Fruit fly (Drosophila melanogaster) whole organism, embryonic: ENCODE results near the gene foi.

Experiments used
- Ada2b ChIP-seq: fragments of 200-800 bp; sonication (Bioruptor generic); IDR thresholded peaks from 2 replicates; pipeline ENCODE4 v1.3.6; 2022; ENCODE audit warnings: missing biosample characterization, missing genetic modification characterization
- CG11696 ChIP-seq: fragments of 200-800 bp; sonication (Bioruptor generic); IDR thresholded peaks from 2 replicates; pipeline ENCODE4 v1.3.6; 2022; ENCODE audit warnings: missing biosample characterization, missing genetic modification characterization
- CG12155 ChIP-seq: fragments of 200-800 bp; sonication (Bioruptor generic); optimal IDR thresholded peaks from 3 replicates; lab custom pipeline; 2016; ENCODE audit warnings: missing biosample characterization, missing genetic modification characterization
- CG1233 ChIP-seq: fragments of 200-800 bp; sonication (Bioruptor generic); optimal IDR thresholded peaks from 4 replicates; lab custom pipeline; 2018; ENCODE audit warnings: missing biosample characterization, mild to moderate bottlenecking, missing genetic modification characterization
- CG13123 ChIP-seq: fragments of 200-800 bp; sonication (Bioruptor generic); optimal IDR thresholded peaks from 2 replicates; lab custom pipeline; 2016; ENCODE audit warnings: missing biosample characterization, missing genetic modification characterization
- CG13424 ChIP-seq: fragments of 200-800 bp; sonication (Bioruptor generic); optimal IDR thresholded peaks from 2 replicates; lab custom pipeline; 2019; ENCODE audit warnings: missing biosample characterization, mild to moderate bottlenecking, missing genetic modification characterization, moderate library complexity
- CG15601 ChIP-seq: fragments of 200-800 bp; sonication (Bioruptor generic); optimal IDR thresholded peaks from 3 replicates; lab custom pipeline; 2019; ENCODE audit warnings: missing biosample characterization, mild to moderate bottlenecking, missing genetic modification characterization, moderate library complexity
- CG17359 ChIP-seq: fragments of 200-800 bp; sonication (Bioruptor generic); optimal IDR thresholded peaks from 3 replicates; lab custom pipeline; 2018; ENCODE audit warnings: missing biosample characterization, mild to moderate bottlenecking, missing genetic modification characterization, moderate library complexity
- CG17361 ChIP-seq: fragments of 200-800 bp; sonication (Bioruptor generic); IDR thresholded peaks from 3 replicates; pipeline ENCODE4 v1.3.6; 2022; ENCODE audit warnings: missing biosample characterization, missing genetic modification characterization
- CG18619 ChIP-seq: fragments of 200-800 bp; sonication (Bioruptor generic); optimal IDR thresholded peaks from 3 replicates; lab custom pipeline; 2017; ENCODE audit warnings: missing biosample characterization, mild to moderate bottlenecking, missing genetic modification characterization
- CG18764 ChIP-seq: fragments of 200-800 bp; sonication (Bioruptor generic); optimal IDR thresholded peaks from 3 replicates; lab custom pipeline; 2016; ENCODE audit warnings: missing biosample characterization, missing genetic modification characterization
- CG2712 ChIP-seq: fragments of 200-800 bp; optimal IDR thresholded peaks from 3 replicates; lab custom pipeline; 2019; ENCODE audit warnings: missing biosample characterization, mild to moderate bottlenecking, missing genetic modification characterization, moderate library complexity
- CG33557 ChIP-seq: fragments of 200-800 bp; sonication (Bioruptor generic); optimal IDR thresholded peaks from 2 replicates; lab custom pipeline; 2019; ENCODE audit warnings: missing biosample characterization, mild to moderate bottlenecking, missing genetic modification characterization, moderate library complexity
- CG4424 ChIP-seq: fragments of 200-800 bp; sonication (Bioruptor generic); optimal IDR thresholded peaks from 3 replicates; lab custom pipeline; 2016; ENCODE audit warnings: missing biosample characterization, missing genetic modification characterization
- CG4854 ChIP-seq: fragments of 200-800 bp; sonication (Bioruptor generic); optimal IDR thresholded peaks from 2 replicates; lab custom pipeline; 2016; ENCODE audit warnings: missing biosample characterization, missing genetic modification characterization, inconsistent platforms
- CG7556 ChIP-seq: fragments of 200-800 bp; sonication (Bioruptor generic); optimal IDR thresholded peaks from 2 replicates; lab custom pipeline; 2017; ENCODE audit warnings: missing biosample characterization, mild to moderate bottlenecking, missing genetic modification characterization
- CG8359 ChIP-seq: fragments of 200-800 bp; sonication (Bioruptor generic); optimal IDR thresholded peaks from 2 replicates; lab custom pipeline; 2017; ENCODE audit warnings: missing biosample characterization, mild to moderate bottlenecking, missing genetic modification characterization, borderline replicate concordance
- CG8765 ChIP-seq: fragments of 200-800 bp; sonication (Bioruptor generic); IDR thresholded peaks from 2 replicates; pipeline ENCODE4 v1.3.6; 2022; ENCODE audit warnings: missing biosample characterization, missing genetic modification characterization
- CoRest ChIP-seq: fragments of 200-800 bp; sonication (Bioruptor generic); optimal IDR thresholded peaks from 3 replicates; lab custom pipeline; 2018; ENCODE audit warnings: missing biosample characterization, mild to moderate bottlenecking, missing genetic modification characterization, moderate library complexity
- D ChIP-seq, 2 experiments: fragments of 200-800 bp in 1 of 2; fragments of >200 bp in 1 of 2; sonication (Bioruptor generic) in 1 of 2; optimal IDR thresholded peaks; 2 replicates in 1 of 2; 3 replicates in 1 of 2; lab custom pipeline; 2017; ENCODE audit warnings: mild to moderate bottlenecking in 1 of 2, missing biosample characterization in 1 of 2, missing genetic modification characterization in 1 of 2, missing genetic modification reagents in 1 of 2
- Dref ChIP-seq: fragments of 200-800 bp; sonication (Bioruptor generic); IDR thresholded peaks from 2 replicates; pipeline ENCODE4 v1.3.6; 2022; ENCODE audit warnings: missing biosample characterization, missing genetic modification characterization
- Hmx ChIP-seq: fragments of 200-800 bp; sonication (Bioruptor generic); optimal IDR thresholded peaks from 2 replicates; lab custom pipeline; 2016; ENCODE audit warnings: missing biosample characterization, missing genetic modification characterization
- Hr39 ChIP-seq: fragments of >200 bp; optimal IDR thresholded peaks from 2 replicates; lab custom pipeline; 2017
- Mes4 ChIP-seq: fragments of 200-800 bp; sonication (Bioruptor generic); optimal IDR thresholded peaks from 2 replicates; lab custom pipeline; 2016; ENCODE audit warnings: missing biosample characterization, missing genetic modification characterization
- PHDP ChIP-seq: fragments of 200-800 bp; sonication (Bioruptor generic); optimal IDR thresholded peaks from 3 replicates; lab custom pipeline; 2018; ENCODE audit warnings: missing biosample characterization, mild to moderate bottlenecking, missing genetic modification characterization, moderate library complexity
- Ptx1 ChIP-seq: fragments of 200-800 bp; sonication (Bioruptor generic); IDR thresholded peaks from 2 replicates; pipeline ENCODE4 v1.3.6; 2022; ENCODE audit warnings: missing biosample characterization, missing genetic modification characterization
- Rx ChIP-seq: fragments of 200-800 bp; sonication (Bioruptor generic); IDR thresholded peaks from 2 replicates; pipeline ENCODE4 v1.3.6; 2022; ENCODE audit warnings: missing biosample characterization, missing genetic modification characterization
- Ssrp ChIP-seq: fragments of 200-800 bp; sonication (Bioruptor generic); optimal IDR thresholded peaks from 2 replicates; lab custom pipeline; 2018; ENCODE audit warnings: missing biosample characterization, mild to moderate bottlenecking, missing genetic modification characterization, moderate library complexity
- Taf1 ChIP-seq: fragments of 200-800 bp; sonication (Bioruptor generic); IDR thresholded peaks from 2 replicates; pipeline ENCODE4 v1.3.6; 2022; ENCODE audit warnings: missing biosample characterization, missing genetic modification characterization
- Xrp1 ChIP-seq: fragments of 200-800 bp; sonication (Bioruptor generic); IDR thresholded peaks from 2 replicates; pipeline ENCODE4 v1.3.6; 2022; ENCODE audit warnings: missing biosample characterization, missing genetic modification characterization
- chm ChIP-seq: fragments of 200-800 bp; sonication (Bioruptor generic); IDR thresholded peaks from 2 replicates; pipeline ENCODE4 v1.3.6; 2022; ENCODE audit warnings: missing biosample characterization, missing genetic modification characterization
- croc ChIP-seq: fragments of 200-800 bp; sonication (Bioruptor generic); conservative IDR thresholded peaks from 3 replicates; pipeline ENCODE4 v1.3.6; 2022; ENCODE audit warnings: missing biosample characterization, missing genetic modification characterization
- dmrt11E ChIP-seq: fragments of 200-800 bp; sonication (Bioruptor generic); optimal IDR thresholded peaks from 3 replicates; lab custom pipeline; 2018; ENCODE audit warnings: missing biosample characterization, mild to moderate bottlenecking, missing genetic modification characterization, moderate library complexity
- fd96Cb ChIP-seq: fragments of 200-800 bp; sonication (Bioruptor generic); optimal IDR thresholded peaks from 2 replicates; lab custom pipeline; 2018; ENCODE audit warnings: missing biosample characterization, mild to moderate bottlenecking, missing genetic modification characterization, moderate library complexity
- grau ChIP-seq: fragments of 200-800 bp; optimal IDR thresholded peaks from 3 replicates; lab custom pipeline; 2019; ENCODE audit warnings: missing biosample characterization, mild to moderate bottlenecking, missing genetic modification characterization, moderate library complexity
- lab ChIP-seq: fragments of 200-800 bp; sonication (Bioruptor generic); optimal IDR thresholded peaks from 3 replicates; lab custom pipeline; 2017; ENCODE audit warnings: missing biosample characterization, missing genetic modification characterization, mild to moderate bottlenecking, moderate library complexity, missing genetic modification reagents
- lola ChIP-seq, 3 experiments: fragments of >200 bp in 2 of 3; fragments of 200-800 bp in 1 of 3; sonication (Bioruptor generic) in 1 of 3; optimal IDR thresholded peaks; 2 replicates each; lab custom pipeline; 2017 to 2019; ENCODE audit warnings: missing biosample characterization in 3 of 3, missing genetic modification characterization in 3 of 3, mild to moderate bottlenecking in 1 of 3, moderate library complexity in 1 of 3
- luna ChIP-seq: fragments of 200-800 bp; sonication (Bioruptor generic); optimal IDR thresholded peaks from 2 replicates; lab custom pipeline; 2016; ENCODE audit warnings: missing biosample characterization, missing genetic modification characterization
- nerfin-1 ChIP-seq: fragments of 200-800 bp; sonication (Bioruptor generic); optimal IDR thresholded peaks from 3 replicates; lab custom pipeline; 2019; ENCODE audit warnings: missing biosample characterization, mild to moderate bottlenecking, missing genetic modification characterization, moderate library complexity
- onecut ChIP-seq: fragments of 200-800 bp; sonication (Bioruptor generic); IDR thresholded peaks from 2 replicates; pipeline ENCODE4 v1.3.6; 2022; ENCODE audit warnings: missing biosample characterization, missing genetic modification characterization
- p53 ChIP-seq: fragments of 200-800 bp; sonication (Bioruptor generic); optimal IDR thresholded peaks from 2 replicates; lab custom pipeline; 2016; ENCODE audit warnings: missing biosample characterization, missing genetic modification characterization
- phol ChIP-seq: fragments of 200-800 bp; sonication (Bioruptor generic); optimal IDR thresholded peaks from 3 replicates; lab custom pipeline; 2018; ENCODE audit warnings: missing biosample characterization, mild to moderate bottlenecking, missing genetic modification characterization, moderate library complexity
- pros ChIP-seq: fragments of 200-800 bp; sonication (Bioruptor generic); optimal IDR thresholded peaks from 3 replicates; lab custom pipeline; 2019; ENCODE audit warnings: missing biosample characterization, mild to moderate bottlenecking, missing genetic modification characterization, moderate library complexity
- psq ChIP-seq: fragments of 200-800 bp; sonication (Bioruptor generic); optimal IDR thresholded peaks from 2 replicates; lab custom pipeline; 2017; ENCODE audit warnings: missing biosample characterization, missing genetic modification characterization
- ro ChIP-seq: fragments of 200-800 bp; sonication (Bioruptor generic); IDR thresholded peaks from 2 replicates; pipeline ENCODE4 v1.3.6; 2022; ENCODE audit warnings: missing biosample characterization, missing genetic modification characterization
- row ChIP-seq: fragments of 200-800 bp; sonication (Bioruptor generic); IDR thresholded peaks from 3 replicates; pipeline ENCODE4 v1.3.6; 2022; ENCODE audit warnings: missing biosample characterization, missing genetic modification characterization
- sisA ChIP-seq: fragments of 200-800 bp; sonication (Bioruptor generic); IDR thresholded peaks from 2 replicates; pipeline ENCODE4 v1.3.6; 2022; ENCODE audit warnings: missing biosample characterization, missing genetic modification characterization

The foi gene

DNA sequence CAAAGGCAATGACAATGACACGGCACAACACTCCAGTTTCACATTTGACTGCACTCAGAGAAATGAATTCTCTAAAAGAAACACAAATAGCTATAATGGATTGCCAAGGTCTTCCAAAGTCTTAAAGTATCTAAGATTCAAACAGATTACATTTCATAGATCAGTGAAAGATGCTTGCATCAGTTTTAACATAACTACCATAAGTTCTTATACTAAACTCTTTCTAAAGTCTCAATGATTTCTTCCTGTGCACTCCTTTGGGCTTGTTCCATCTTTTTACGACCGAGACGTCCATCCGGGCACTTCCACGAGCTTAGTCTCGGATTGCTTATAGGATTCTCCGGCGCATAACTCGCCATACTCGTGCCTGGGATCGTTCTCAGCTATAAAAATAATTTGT is 17.2 kb downstream of the foi start (continued):
- peak; percentile 43; the same call in 1 of the 2 replicates for TF ChIP-seq Xrp1
- TF ChIP-seq Ssrp (tag; lab: Kevin White, UChicago), result peak; percentile 10

DNA sequence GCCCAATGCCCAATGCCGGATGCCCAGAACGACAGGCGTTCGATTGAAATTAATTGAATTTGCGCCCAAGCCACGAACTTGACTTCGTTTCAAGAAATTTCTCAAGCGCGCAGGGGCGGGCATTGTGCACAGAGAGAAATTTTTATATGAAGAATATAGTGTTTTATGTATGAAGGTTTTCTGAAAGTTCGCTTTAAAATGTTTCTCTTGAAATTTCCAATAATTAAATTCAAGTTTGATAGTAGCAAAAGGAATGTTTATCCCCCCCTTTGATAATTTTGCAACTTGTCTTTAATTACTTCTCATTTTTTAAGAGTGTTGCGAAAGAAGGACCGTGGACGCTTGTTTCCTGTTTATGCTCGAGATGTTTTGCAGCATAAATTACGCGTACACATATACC is 18.8 kb downstream of the foi start:
- TF ChIP-seq Mes4 (GFP tag; lab: Kevin White, UChicago), result peak; percentile 28
- no peak; the same call in 2 of the 3 replicates for TF ChIP-seq croc (GFP tag; lab: Robert Waterston, UW)
- TF ChIP-seq Xrp1, result 0 out of 2 replicates have a peak, but pooled peaks have one; percentile 46
- peak; percentile 36 for TF ChIP-seq CG4424 (GFP tag; lab: Kevin White, UChicago)
- TF ChIP-seq CG4854, result no peak
- peak; percentile 18; the same call in 1 of the 2 replicates for TF ChIP-seq Ptx1 (GFP tag; lab: Robert Waterston, UW)
- TF ChIP-seq nerfin-1 (tag; lab: Kevin White, UChicago), result peak; percentile 9
- TF ChIP-seq psq (GFP tag; lab: Kevin White, UChicago), result no peak
- no peak for TF ChIP-seq CG18619 (GFP tag; lab: Kevin White, UChicago)
- TF ChIP-seq CG18764 (GFP tag; lab: Kevin White, UChicago), result no peak
- no peak for TF ChIP-seq luna
- no peak for TF ChIP-seq Dref (GFP tag; lab: Robert Waterston, UW)
- no peak for TF ChIP-seq CG11696
- TF ChIP-seq CG33557, result peak; percentile 24
- no peak for TF ChIP-seq ro
- peak; percentile 39 for TF ChIP-seq grau (tag; lab: Kevin White, UChicago)
- 0 out of 2 replicates have a peak, but pooled peaks have one; percentile 21 for TF ChIP-seq chm
- peak; percentile 44 for TF ChIP-seq CG2712 (tag; lab: Kevin White, UChicago)
- peak; percentile 40 for TF ChIP-seq CG13424
- no peak for TF ChIP-seq Hr39 (lab: Kevin White, UChicago)
- no peak for TF ChIP-seq CG8765 (GFP tag; lab: Robert Waterston, UW)
- peak; percentile 5 for TF ChIP-seq CoRest (tag; lab: Kevin White, UChicago)
- peak; percentile 42 for TF ChIP-seq phol (tag; lab: Kevin White, UChicago)
- TF ChIP-seq PHDP, result peak; percentile 13
- TF ChIP-seq dmrt11E, result peak; percentile 48
- no peak for TF ChIP-seq CG12155
- TF ChIP-seq p53 (GFP tag; lab: Kevin White, UChicago), result no peak
- TF ChIP-seq CG13123 (GFP tag; lab: Kevin White, UChicago), result no peak
- TF ChIP-seq fd96Cb (tag; lab: Kevin White, UChicago), result peak; percentile 27
- peak; percentile 9 for TF ChIP-seq lab (GFP tag; lab: Kevin White, UChicago)
- TF ChIP-seq Ada2b (GFP tag; lab: Robert Waterston, UW), result 0 out of 2 replicates have a peak, but pooled peaks have one; percentile 8
- peak; percentile 50; the same call in 2 of the 3 replicates for TF ChIP-seq row (GFP tag; lab: Robert Waterston, UW)
- peak in 1 of 3 experiments; percentile 40 for TF ChIP-seq lola (GFP tag; optimal IDR thresholded peaks at IDR 0.05; lab: Kevin White, UChicago)
- no peak for TF ChIP-seq D (optimal IDR thresholded peaks at IDR 0.05; lab: Kevin White, UChicago)
- TF ChIP-seq D (GFP tag; optimal IDR thresholded peaks at IDR 0.05; lab: Kevin White, UChicago), result peak; percentile 14
- TF ChIP-seq CG17361 (GFP tag; lab: Robert Waterston, UW), result no peak
- TF ChIP-seq CG7556, result peak; percentile 35
- TF ChIP-seq Hmx (GFP tag; lab: Kevin White, UChicago), result no peak
- no peak; the same call in 1 of the 2 replicates for TF ChIP-seq sisA (GFP tag; lab: Robert Waterston, UW)
- no peak for TF ChIP-seq CG1233 (GFP tag; lab: Kevin White, UChicago)
- peak; percentile 11 for TF ChIP-seq CG15601
- TF ChIP-seq CG8359, result no peak
- TF ChIP-seq CG17359 (tag; lab: Kevin White, UChicago), result peak; percentile 32
- 0 out of 2 replicates have a peak, but pooled peaks have one; percentile 35 for TF ChIP-seq onecut (GFP tag; lab: Robert Waterston, UW)
- TF ChIP-seq pros (GFP tag; lab: Kevin White, UChicago), result peak; percentile 4
- TF ChIP-seq Taf1 (GFP tag; lab: Robert Waterston, UW), result no peak
- TF ChIP-seq Rx (GFP tag; lab: Robert Waterston, UW), result no peak
